Worm (Caenorhabditis elegans): ENCODE measurements around the gene T28H11.8.

The T28H11.8 gene

ce11 chrIV:4993128-4993527 lies 27.3 kb downstream of the T28H11.8 start:
- TF ChIP-seq nhr-237 (tag; optimal IDR thresholded peaks at IDR 0.05) (no peak), egl-27 (tag; optimal IDR thresholded peaks at IDR 0.05) (no peak), nhr-19 (GFP tag; conservative IDR thresholded peaks at IDR 0.05) (no peak), ama-1 (optimal IDR thresholded peaks at IDR 0.05) (no peak)

- TF ChIP-seq blmp-1 (tag; optimal IDR thresholded peaks at IDR 0.05) (no peak), efl-1 (optimal IDR thresholded peaks at IDR 0.05) (no peak), efl-1 (GFP tag; optimal IDR thresholded peaks at IDR 0.05 in 1 of 2) (no peak), lin-14 (GFP tag; optimal IDR thresholded peaks at IDR 0.05) (no peak), unc-30 (tag; optimal IDR thresholded peaks at IDR 0.05) (no peak), nhr-76 (tag; optimal IDR thresholded peaks at IDR 0.05) (no peak), sox-4 (tag; optimal IDR thresholded peaks at IDR 0.05) (no peak), lir-3 (tag; optimal IDR thresholded peaks at IDR 0.05; ENCODE audit: poor library complexity) (no peak), pag-3 (tag; optimal IDR thresholded peaks at IDR 0.05; ENCODE audit: borderline replicate concordance, insufficient read depth) (no peak), mef-2 (tag; optimal IDR thresholded peaks at IDR 0.05) (no peak), egl-13 (tag; optimal IDR thresholded peaks at IDR 0.05) (no peak), aha-1 (tag; optimal IDR thresholded peaks at IDR 0.05) (no peak), tlp-1 (tag; optimal IDR thresholded peaks at IDR 0.05) (no peak), ets-5 (GFP tag; IDR thresholded peaks at IDR 0.05) (no peak)
Observed at ce11 chrIV:4992089-4992488, 28.3 kb downstream of the T28H11.8 start, which contains the start of gene str-162. Gene str-162, plus strand, starts transcription at chrIV:4992389.

- no peak for TF ChIP-seq lsy-2 (tag; optimal IDR thresholded peaks at IDR 0.05)
- TF ChIP-seq sox-4 (tag; optimal IDR thresholded peaks at IDR 0.05): no peak
- no peak for TF ChIP-seq mef-2 (tag; optimal IDR thresholded peaks at IDR 0.05)
- TF ChIP-seq irx-1 (tag; optimal IDR thresholded peaks at IDR 0.05): no peak
- TF ChIP-seq lin-15B (tag; optimal IDR thresholded peaks at IDR 0.05): no peak
- TF ChIP-seq dsc-1 (tag; optimal IDR thresholded peaks at IDR 0.05): no peak
- TF ChIP-seq C04F5.9 (tag; optimal IDR thresholded peaks at IDR 0.05): no peak
- no peak for TF ChIP-seq fos-1 (tag; optimal IDR thresholded peaks at IDR 0.05)
- TF ChIP-seq ztf-11 (tag; optimal IDR thresholded peaks at IDR 0.05): no peak
- no peak for TF ChIP-seq nhr-76 (tag; optimal IDR thresholded peaks at IDR 0.05)
- no peak for TF ChIP-seq skn-1 (tag; optimal IDR thresholded peaks at IDR 0.05)
- TF ChIP-seq fkh-10 (GFP tag; optimal IDR thresholded peaks at IDR 0.05): no peak
- no peak for TF ChIP-seq nhr-11 (tag; optimal IDR thresholded peaks at IDR 0.05)
- TF ChIP-seq ceh-90 (tag; optimal IDR thresholded peaks at IDR 0.05): no peak
- TF ChIP-seq efl-3 (GFP tag; optimal IDR thresholded peaks at IDR 0.05): no peak
- TF ChIP-seq snpc-4 (tag; optimal IDR thresholded peaks at IDR 0.05): no peak
- no peak for TF ChIP-seq ztf-4 (tag; optimal IDR thresholded peaks at IDR 0.05)
- TF ChIP-seq vab-15 (tag; optimal IDR thresholded peaks at IDR 0.05): no peak
Observed at ce11 chrIV:4988531-4988930, 31.9 kb downstream of the T28H11.8 start, which contains the start of gene E03H12.7. Gene E03H12.7, minus strand, starts transcription at chrIV:4988631.

ce11 chrIV:4986246-4986645 lies 34.2 kb downstream of the T28H11.8 start, which contains the start of gene clec-177:
Gene clec-177, plus strand, starts transcription at chrIV:4986546.
- TF ChIP-seq unc-62 (GFP tag; optimal IDR thresholded peaks at IDR 0.05): no peak
- no peak for TF ChIP-seq vab-15 (tag; optimal IDR thresholded peaks at IDR 0.05)

ce11 chrIV:4983746-4984145 lies 36.7 kb downstream of the T28H11.8 start, which contains the start of gene clec-176:
Gene clec-176, plus strand, starts transcription at chrIV:4984046.
- TF ChIP-seq sox-4 (tag; optimal IDR thresholded peaks at IDR 0.05) (no peak), hlh-17 (GFP tag; optimal IDR thresholded peaks at IDR 0.05; ENCODE audit: borderline replicate concordance) (no peak), ceh-8 (GFP tag; optimal IDR thresholded peaks at IDR 0.05) (no peak), ztf-4 (tag; optimal IDR thresholded peaks at IDR 0.05) (no peak), alr-1 (tag; optimal IDR thresholded peaks at IDR 0.05; ENCODE audit: borderline replicate concordance) (no peak), zag-1 (tag; optimal IDR thresholded peaks at IDR 0.05) (no peak), isw-1 (GFP tag; IDR thresholded peaks at IDR 0.05) (no peak), aha-1 (tag; optimal IDR thresholded peaks at IDR 0.05) (no peak), fos-1 (tag; optimal IDR thresholded peaks at IDR 0.05) (no peak), efl-3 (GFP tag; optimal IDR thresholded peaks at IDR 0.05) (no peak), elt-2 (tag; optimal IDR thresholded peaks at IDR 0.05) (no peak), nhr-76 (tag; optimal IDR thresholded peaks at IDR 0.05) (no peak), unc-130 (tag; optimal IDR thresholded peaks at IDR 0.05) (no peak), sptf-1 (tag; optimal IDR thresholded peaks at IDR 0.05) (no peak), lsy-2 (tag; optimal IDR thresholded peaks at IDR 0.05) (no peak), sup-37 (GFP tag; optimal IDR thresholded peaks at IDR 0.05) (no peak), xbp-1 (tag; optimal IDR thresholded peaks at IDR 0.05) (no peak), grh-1 (GFP tag; IDR thresholded peaks at IDR 0.05) (no peak)
